Worm (Caenorhabditis elegans) whole organism, late embryonic: ENCODE results near the gene F20D12.12.

Source experiments
- K02D7.2 ChIP-seq: sonication (generic microtip); optimal IDR thresholded peaks from 2 replicates; lab custom pipeline; 2017; ENCODE audit warnings: mild to moderate bottlenecking, missing genetic modification characterization, missing compliant biosample characterization
- ama-1 ChIP-seq: fragments of 150-350 bp; optimal IDR thresholded peaks from 2 replicates; lab custom pipeline; 2014
- ceh-34 ChIP-seq: sonication (generic microtip); optimal IDR thresholded peaks from 2 replicates; lab custom pipeline; 2016; ENCODE audit warnings: mild to moderate bottlenecking, missing genetic modification characterization, missing compliant biosample characterization
- fkh-10 ChIP-seq: fragments of 150-350 bp; optimal IDR thresholded peaks from 2 replicates; lab custom pipeline; 2014; ENCODE audit warnings: missing biosample characterization, missing genetic modification reagents, missing genetic modification characterization
- gmeb-2 ChIP-seq: sonication (generic microtip); optimal IDR thresholded peaks from 2 replicates; lab custom pipeline; 2016; ENCODE audit warnings: missing genetic modification characterization, inconsistent platforms, missing compliant biosample characterization
- hlh-13 ChIP-seq: fragments of 200-800 bp; sonication (Bioruptor generic); optimal IDR thresholded peaks from 2 replicates; lab custom pipeline; 2018; ENCODE audit warnings: mild to moderate bottlenecking, missing genetic modification characterization, missing compliant biosample characterization
- hlh-15 ChIP-seq: sonication (generic microtip); optimal IDR thresholded peaks from 2 replicates; lab custom pipeline; 2016; ENCODE audit warnings: missing genetic modification characterization, missing compliant biosample characterization
- hlh-6 ChIP-seq: sonication (generic microtip); optimal IDR thresholded peaks from 2 replicates; lab custom pipeline; 2016; ENCODE audit warnings: missing genotype, missing genetic modification characterization, missing compliant biosample characterization
- lim-6 ChIP-seq: sonication (generic microtip); optimal IDR thresholded peaks from 2 replicates; lab custom pipeline; 2016; ENCODE audit warnings: missing genetic modification characterization, missing compliant biosample characterization
- madf-2 ChIP-seq: sonication (generic microtip); optimal IDR thresholded peaks from 2 replicates; lab custom pipeline; 2017; ENCODE audit warnings: missing genetic modification characterization, missing compliant biosample characterization
- mec-3 ChIP-seq: sonication (generic microtip); optimal IDR thresholded peaks from 2 replicates; lab custom pipeline; 2016; ENCODE audit warnings: borderline replicate concordance, missing genetic modification characterization, missing compliant biosample characterization
- pha-4 ChIP-seq: fragments of 150-350 bp; optimal IDR thresholded peaks from 2 replicates; lab custom pipeline; 2018; ENCODE audit warnings: missing biosample characterization, missing genetic modification reagents, missing genetic modification characterization
- pqm-1 ChIP-seq: sonication (generic microtip); optimal IDR thresholded peaks from 2 replicates; lab custom pipeline; 2016; ENCODE audit warnings: missing genetic modification characterization, missing compliant biosample characterization
- pros-1 ChIP-seq: fragments of 150-350 bp; optimal IDR thresholded peaks from 2 replicates; lab custom pipeline; 2014; ENCODE audit warnings: missing biosample characterization, missing genetic modification reagents, missing genetic modification characterization

- TF ChIP-seq fkh-10 (GFP tag; lab: Kevin White, UChicago): no peak
- TF ChIP-seq pros-1 (tag; lab: Kevin White, UChicago): no peak
- no peak for TF ChIP-seq ceh-34
- no peak for TF ChIP-seq ama-1 (lab: Kevin White, UChicago)
- TF ChIP-seq lim-6 (tag; lab: Kevin White, UChicago): no peak
- TF ChIP-seq gmeb-2 (tag; lab: Kevin White, UChicago): no peak
- TF ChIP-seq pqm-1: no peak
- TF ChIP-seq hlh-15: no peak
- no peak for TF ChIP-seq K02D7.2
- TF ChIP-seq pha-4 (tag; lab: Kevin White, UChicago): no peak
- no peak for TF ChIP-seq mec-3 (tag; lab: Kevin White, UChicago)
- TF ChIP-seq hlh-13 (GFP tag; lab: Kevin White, UChicago): no peak
- TF ChIP-seq hlh-6 (tag; lab: Kevin White, UChicago): no peak
- TF ChIP-seq madf-2 (tag; lab: Kevin White, UChicago): no peak
Measured at ce11 chrIV:7902221-7902904, 44.9 kb upstream of the F20D12.12 start, which contains the start of gene arp-11.
